Worm (Caenorhabditis elegans): ENCODE data around the gene sru-13.

ce11 chrIV:12531464-12531863 lies 9.0 kb upstream of the sru-13 start:
- no peak for TF ChIP-seq cog-1 (tag; optimal IDR thresholded peaks at IDR 0.05)
- no peak for TF ChIP-seq flt-1 (GFP tag; IDR thresholded peaks at IDR 0.05)
- no peak for TF ChIP-seq ref-1 (GFP tag; conservative IDR thresholded peaks at IDR 0.05)
- TF ChIP-seq med-1 (GFP tag; optimal IDR thresholded peaks at IDR 0.05; ENCODE audit: insufficient read depth): no peak
